Worm (Caenorhabditis elegans): ENCODE data around the gene C39B5.10.

C39B5.10 gene

ce11 chrIII:2243617-2244016, 4.2 kb upstream of the C39B5.10 start:
- TF ChIP-seq ama-1 (optimal IDR thresholded peaks at IDR 0.05) (no peak), elt-1 (tag; optimal IDR thresholded peaks at IDR 0.05) (no peak), ztf-11 (tag; optimal IDR thresholded peaks at IDR 0.05) (no peak), ceh-9 (tag; optimal IDR thresholded peaks at IDR 0.05) (no peak), hmg-11 (tag; optimal IDR thresholded peaks at IDR 0.05) (no peak), elt-3 (tag; optimal IDR thresholded peaks at IDR 0.05) (no peak), nhr-43 (tag; optimal IDR thresholded peaks at IDR 0.05; ENCODE audit: poor library complexity, severe bottlenecking) (no peak), nhr-25 (tag; optimal IDR thresholded peaks at IDR 0.05) (no peak), skn-1 (tag; optimal IDR thresholded peaks at IDR 0.05) (no peak), nhr-77 (tag; optimal IDR thresholded peaks at IDR 0.05) (no peak)

DNA sequence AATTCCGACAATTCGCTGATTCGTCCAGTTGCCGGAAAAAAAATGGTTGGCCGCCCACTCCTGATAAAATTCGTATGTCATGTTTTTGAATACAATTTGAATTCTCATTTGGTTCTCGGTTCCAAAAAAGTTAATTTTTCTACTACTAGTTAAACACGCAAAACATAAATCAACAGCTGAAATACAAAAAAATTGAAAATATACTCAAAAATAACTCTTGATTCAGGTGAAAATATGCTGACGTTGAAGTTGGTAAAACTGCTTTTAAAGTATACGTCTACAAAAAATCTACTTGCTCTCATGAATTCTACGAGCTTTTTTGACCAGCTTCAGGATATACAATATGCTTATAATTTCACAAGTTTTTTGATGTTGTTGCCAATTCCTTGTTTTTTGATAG, 1.0 kb upstream of the C39B5.10 start, which contains the start of gene srz-56:
TSS of gene srz-56 (plus strand) at position 301 of the 400 bp plus-strand sequence.
- TF ChIP-seq R02D3.7 (tag; optimal IDR thresholded peaks at IDR 0.05) (no peak), mdl-1 (tag; optimal IDR thresholded peaks at IDR 0.05) (no peak), fkh-2 (tag; optimal IDR thresholded peaks at IDR 0.05) (no peak), nhr-28 (tag; optimal IDR thresholded peaks at IDR 0.05) (no peak), ceh-16 (tag; optimal IDR thresholded peaks at IDR 0.05) (no peak)

- TF ChIP-seq nhr-67 (tag; optimal IDR thresholded peaks at IDR 0.05): no peak
- TF ChIP-seq zag-1 (tag; optimal IDR thresholded peaks at IDR 0.05): no peak
- TF ChIP-seq ztf-4 (tag; optimal IDR thresholded peaks at IDR 0.05): no peak
- no peak for TF ChIP-seq sea-2 (GFP tag; optimal IDR thresholded peaks at IDR 0.05)
- TF ChIP-seq nhr-76 (tag; optimal IDR thresholded peaks at IDR 0.05): no peak
- TF ChIP-seq nhr-12 (tag; optimal IDR thresholded peaks at IDR 0.05): no peak
Observed at ce11 chrIII:2234192-2234934, 5.1 kb downstream of the C39B5.10 start, which contains the start of gene C39B5.2. C39B5.2 (plus strand) TSS chrIII:2234884.

DNA sequence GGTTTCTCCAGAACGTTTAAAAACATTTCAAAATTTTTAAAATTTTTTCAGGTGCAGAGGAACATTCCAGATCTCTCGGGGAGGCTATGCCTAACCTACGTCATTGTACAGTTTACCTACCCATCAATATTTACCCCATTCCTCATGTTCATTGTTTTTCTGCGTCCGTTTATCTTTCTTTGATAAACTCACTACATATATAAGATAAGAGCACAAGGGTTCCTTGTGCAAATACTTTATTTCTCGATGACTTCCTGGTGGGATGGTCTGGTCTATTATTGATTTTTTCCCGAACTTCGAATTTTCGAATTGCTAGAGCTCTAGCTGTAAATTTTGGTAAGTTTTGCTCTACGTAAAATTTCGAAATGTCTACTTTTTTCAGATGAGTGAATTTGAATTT, 6.0 kb downstream of the C39B5.10 start:
- TF ChIP-seq nhr-25 (tag; optimal IDR thresholded peaks at IDR 0.05): no peak
- TF ChIP-seq lin-39 (tag; optimal IDR thresholded peaks at IDR 0.05): no peak
- peak; percentile 61 for TF ChIP-seq pha-4 (tag; optimal IDR thresholded peaks at IDR 0.05)
- TF ChIP-seq nhr-28 (tag; optimal IDR thresholded peaks at IDR 0.05): no peak
- TF ChIP-seq unc-62 (GFP tag; optimal IDR thresholded peaks at IDR 0.05): no peak

DNA sequence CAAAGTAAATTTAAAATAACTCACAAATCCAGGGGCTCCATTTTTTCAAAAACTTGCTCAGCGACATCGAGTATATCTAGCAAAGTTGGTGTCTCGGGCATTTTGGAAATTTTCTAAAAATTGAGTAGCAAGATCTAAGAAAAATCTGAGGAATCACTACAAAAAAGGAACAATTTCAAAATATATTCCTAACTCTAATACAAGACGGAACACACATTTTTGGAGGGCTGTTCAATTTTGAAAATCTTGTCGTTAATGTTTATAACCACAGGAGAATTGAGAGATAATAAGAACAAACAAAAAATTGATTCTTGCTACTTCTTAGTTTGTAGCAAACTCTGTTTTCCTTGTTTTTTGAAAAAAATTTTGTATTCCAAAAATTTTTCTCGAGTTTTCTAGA, 7.1 kb downstream of the C39B5.10 start, which contains the start of gene fbxa-47:
TSS of gene fbxa-47 (minus strand) at position 101 of the 400 bp plus-strand sequence.
- TF ChIP-seq nhr-43 (tag; optimal IDR thresholded peaks at IDR 0.05; ENCODE audit: poor library complexity, severe bottlenecking) (no peak), nhr-12 (tag; optimal IDR thresholded peaks at IDR 0.05) (no peak), nhr-25 (tag; optimal IDR thresholded peaks at IDR 0.05) (no peak), nhr-237 (tag; optimal IDR thresholded peaks at IDR 0.05) (no peak)

DNA sequence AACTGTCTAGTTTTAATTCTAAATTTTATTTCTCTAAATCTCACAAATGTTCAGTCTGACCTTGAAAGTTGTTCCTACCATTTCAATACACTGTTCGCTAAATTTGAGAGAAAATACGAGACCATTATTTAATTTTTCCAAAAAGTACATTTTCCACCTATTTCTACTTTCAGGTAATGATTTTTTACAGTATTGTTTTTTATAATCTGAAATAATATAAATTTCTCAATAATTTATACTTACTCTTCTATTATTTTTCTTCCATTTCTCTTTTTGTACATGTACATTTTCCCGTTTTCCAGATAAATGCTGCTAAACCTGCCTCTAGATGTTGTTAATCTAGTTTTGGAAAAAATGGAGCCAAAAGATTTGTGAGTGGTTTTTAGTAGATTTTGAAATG, 12.0 kb downstream of the C39B5.10 start, which contains the start of gene fbxa-62:
TSS of gene fbxa-62 (plus strand) at position 301 of the 400 bp plus-strand sequence.
- TF ChIP-seq ZK546.5 (tag; optimal IDR thresholded peaks at IDR 0.05): no peak
- TF ChIP-seq nhr-11 (tag; optimal IDR thresholded peaks at IDR 0.05): no peak
- TF ChIP-seq ztf-4 (tag; optimal IDR thresholded peaks at IDR 0.05): no peak
- TF ChIP-seq elt-3 (tag; optimal IDR thresholded peaks at IDR 0.05): no peak
- no peak for TF ChIP-seq elt-2 (tag; optimal IDR thresholded peaks at IDR 0.05)
- no peak for TF ChIP-seq mml-1 (tag; optimal IDR thresholded peaks at IDR 0.05)
- no peak for TF ChIP-seq egl-27 (tag; optimal IDR thresholded peaks at IDR 0.05)
- no peak for TF ChIP-seq ztf-11 (tag; optimal IDR thresholded peaks at IDR 0.05)
- no peak for TF ChIP-seq nhr-67 (tag; optimal IDR thresholded peaks at IDR 0.05)
- no peak for TF ChIP-seq snpc-4 (tag; optimal IDR thresholded peaks at IDR 0.05)
- no peak for TF ChIP-seq lin-39 (tag; optimal IDR thresholded peaks at IDR 0.05)

Data from whole organism, L3 larva.